Worm (Caenorhabditis elegans) whole organism, midembryonic: ENCODE data around the gene nspb-4.
"Not testable (repeated sequence)": the region's sequence is repeated elsewhere in the genome, so short reads cannot be mapped to it uniquely, and the experiment has no call there.

ENCODE experiments used
- T22C8.4 ChIP-seq: fragments of 200-800 bp; sonication (Bioruptor generic); IDR thresholded peaks from 2 replicates; pipeline ENCODE4 v1.3.6; 2022; ENCODE audit warnings: missing genetic modification characterization, missing compliant biosample characterization
- cog-1 ChIP-seq: sonication (generic microtip); optimal IDR thresholded peaks from 2 replicates; lab custom pipeline; 2016; ENCODE audit warnings: missing genetic modification characterization, missing compliant biosample characterization
- flt-1 ChIP-seq: fragments of 200-800 bp; sonication (Bioruptor generic); IDR thresholded peaks from 2 replicates; pipeline ENCODE4 v1.3.6; 2022; ENCODE audit warnings: missing genetic modification characterization, missing compliant biosample characterization
- klf-2 ChIP-seq: fragments of 200-800 bp; sonication (Bioruptor generic); conservative IDR thresholded peaks from 2 replicates; pipeline ENCODE4 v1.3.6; 2022; ENCODE audit warnings: missing genetic modification reagents, missing genetic modification characterization, missing compliant biosample characterization
- med-1 ChIP-seq: sonication (generic microtip); optimal IDR thresholded peaks from 2 replicates; lab custom pipeline; 2017; ENCODE audit warnings: missing genetic modification characterization, mild to moderate bottlenecking, missing compliant biosample characterization, antibody characterized with exemption, missing genetic modification reagents; ENCODE audit not compliant: insufficient read depth
- ref-1 ChIP-seq: fragments of 200-800 bp; sonication (Bioruptor generic); conservative IDR thresholded peaks from 2 replicates; pipeline ENCODE4 v1.3.6; 2022; ENCODE audit warnings: missing genetic modification reagents, missing genetic modification characterization, missing compliant biosample characterization
- tab-1 ChIP-seq: fragments of 200-800 bp; sonication (Bioruptor generic); IDR thresholded peaks from 2 replicates; pipeline ENCODE4 v1.3.6; 2022; ENCODE audit warnings: missing genetic modification characterization, missing compliant biosample characterization
- ztf-23 ChIP-seq: fragments of 200-800 bp; sonication (Bioruptor generic); IDR thresholded peaks from 2 replicates; pipeline ENCODE4 v1.3.6; 2022; ENCODE audit warnings: missing genetic modification reagents, missing genetic modification characterization, missing compliant biosample characterization
- ztf-29 ChIP-seq: fragments of 200-800 bp; sonication (Bioruptor generic); IDR thresholded peaks from 2 replicates; pipeline ENCODE4 v1.3.6; 2022; ENCODE audit warnings: missing genetic modification reagents, missing genetic modification characterization, missing compliant biosample characterization

The nspb-4 gene

DNA sequence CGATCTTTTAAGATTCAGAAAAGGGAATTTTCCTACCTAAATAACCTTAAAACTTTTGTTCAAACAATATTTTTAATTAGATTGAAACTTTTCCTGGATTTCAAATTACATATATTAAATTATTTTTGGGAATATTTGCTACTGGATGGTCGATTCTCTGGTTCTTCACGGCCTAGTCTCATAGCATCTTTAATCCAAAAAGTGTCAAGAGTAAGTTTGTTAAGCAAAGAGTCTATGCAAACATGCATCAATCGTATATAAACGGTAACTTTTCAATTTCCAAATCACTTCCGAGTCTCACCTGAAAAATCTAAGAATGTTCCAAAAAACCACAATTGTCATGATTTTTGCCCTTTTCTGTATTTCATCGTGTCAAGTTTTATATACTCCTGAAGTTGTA lies at the start of gene nspb-4:
nspb-4 (plus strand) TSS at position 301 of the 400 bp plus-strand sequence.
- not testable (repeated sequence) for TF ChIP-seq flt-1, ztf-23, tab-1 (GFP tag; lab: Robert Waterston, UW)

ce11 chrIV:6548609-6549008 lies 49.4 kb upstream of the nspb-4 start, which contains the start of gene fan-1:
Gene fan-1 (plus strand): TSS chrIV:6548686.
- TF ChIP-seq med-1 (GFP tag; lab: Kevin White, UChicago) (no peak), ref-1 (GFP tag; lab: Robert Waterston, UW) (no peak), flt-1 (GFP tag; lab: Robert Waterston, UW) (no peak), klf-2 (GFP tag; lab: Robert Waterston, UW) (no peak), ztf-23 (GFP tag; lab: Robert Waterston, UW) (0 out of 2 replicates have a peak, but pooled peaks have one; percentile 40), T22C8.4 (GFP tag; lab: Robert Waterston, UW) (no peak)

- TF ChIP-seq T22C8.4 (GFP tag; lab: Robert Waterston, UW), result no peak
- no peak for TF ChIP-seq flt-1 (GFP tag; lab: Robert Waterston, UW)
- no peak for TF ChIP-seq med-1 (GFP tag; lab: Kevin White, UChicago)
- no peak for TF ChIP-seq ref-1 (GFP tag; lab: Robert Waterston, UW)
- no peak for TF ChIP-seq tab-1 (GFP tag; lab: Robert Waterston, UW)
- TF ChIP-seq cog-1 (tag; lab: Kevin White, UChicago), result no peak
- no peak for TF ChIP-seq ztf-29 (GFP tag; lab: Robert Waterston, UW)
- no peak for TF ChIP-seq ztf-23 (GFP tag; lab: Robert Waterston, UW)
- no peak for TF ChIP-seq klf-2 (GFP tag; lab: Robert Waterston, UW)
Observed at ce11 chrIV:6552036-6552435, 46.0 kb upstream of the nspb-4 start.

DNA sequence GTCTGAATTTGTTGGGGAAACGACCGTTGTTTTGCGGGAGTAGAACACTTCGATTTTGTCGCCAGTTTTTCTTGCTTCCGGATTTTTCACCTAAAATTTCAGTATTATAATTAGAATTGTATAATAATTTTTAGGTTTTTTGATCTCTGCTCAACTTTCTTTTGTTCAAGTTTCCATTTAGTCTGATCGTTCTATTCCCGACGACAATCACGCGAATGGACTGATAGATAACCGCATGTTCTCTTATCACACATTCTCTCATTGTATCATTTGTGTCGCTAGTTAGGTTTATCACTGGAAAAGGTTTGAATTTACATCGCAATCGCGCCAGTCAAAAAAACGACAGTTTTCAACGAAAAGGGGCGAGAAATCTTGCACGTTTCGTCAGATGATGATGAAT lies 43.2 kb upstream of the nspb-4 start:
- TF ChIP-seq cog-1 (tag; lab: Kevin White, UChicago) (no peak), ref-1 (GFP tag; lab: Robert Waterston, UW) (no peak), flt-1 (GFP tag; lab: Robert Waterston, UW) (no peak), tab-1 (GFP tag; lab: Robert Waterston, UW) (no peak), med-1 (GFP tag; lab: Kevin White, UChicago) (no peak), ztf-29 (GFP tag; lab: Robert Waterston, UW) (no peak), ztf-23 (GFP tag; lab: Robert Waterston, UW) (no peak), T22C8.4 (GFP tag; lab: Robert Waterston, UW) (no peak), klf-2 (GFP tag; lab: Robert Waterston, UW) (no peak)

- TF ChIP-seq ztf-29 (GFP tag; lab: Robert Waterston, UW) (no peak), tab-1 (GFP tag; lab: Robert Waterston, UW) (no peak), flt-1 (GFP tag; lab: Robert Waterston, UW) (no peak), klf-2 (GFP tag; lab: Robert Waterston, UW) (no peak), ztf-23 (GFP tag; lab: Robert Waterston, UW) (no peak), cog-1 (tag; lab: Kevin White, UChicago) (no peak), T22C8.4 (GFP tag; lab: Robert Waterston, UW) (no peak), ref-1 (GFP tag; lab: Robert Waterston, UW) (no peak), med-1 (GFP tag; lab: Kevin White, UChicago) (no peak)
Observed at ce11 chrIV:6555388-6556330, 42.4 kb upstream of the nspb-4 start, which contains the start of gene paqr-1. Gene paqr-1 (minus strand): TSS chrIV:6555438.

- TF ChIP-seq klf-2 (GFP tag; lab: Robert Waterston, UW) (0 out of 2 replicates have a peak, but pooled peaks have one; percentile 59), ref-1 (GFP tag; lab: Robert Waterston, UW) (peak; percentile 71; the same call in 1 of the 2 replicates), T22C8.4 (GFP tag; lab: Robert Waterston, UW) (peak; percentile 46; the same call in 1 of the 2 replicates), flt-1 (GFP tag; lab: Robert Waterston, UW) (peak; percentile 92), ztf-23 (GFP tag; lab: Robert Waterston, UW) (peak; percentile 84), cog-1 (tag; lab: Kevin White, UChicago) (peak; percentile 56), tab-1 (GFP tag; lab: Robert Waterston, UW) (peak; percentile 85), med-1 (GFP tag; lab: Kevin White, UChicago) (peak; percentile 43), ztf-29 (GFP tag; lab: Robert Waterston, UW) (0 out of 2 replicates have a peak, but pooled peaks have one; percentile 46)
Observed at ce11 chrIV:6556624-6557368, 41.2 kb upstream of the nspb-4 start, which contains the start of gene try-3. Gene try-3 (plus strand): TSS chrIV:6557155.

ce11 chrIV:6560434-6560833 lies 37.6 kb upstream of the nspb-4 start, which contains the start of gene best-9:
Gene best-9 (plus strand): TSS chrIV:6560734.
- no peak for TF ChIP-seq cog-1 (tag; lab: Kevin White, UChicago)

ce11 chrIV:6562039-6562438 lies 36.0 kb upstream of the nspb-4 start:
- TF ChIP-seq ref-1 (GFP tag; lab: Robert Waterston, UW) (no peak), flt-1 (GFP tag; lab: Robert Waterston, UW) (no peak), med-1 (GFP tag; lab: Kevin White, UChicago) (no peak), cog-1 (tag; lab: Kevin White, UChicago) (no peak), T22C8.4 (GFP tag; lab: Robert Waterston, UW) (no peak), ztf-29 (GFP tag; lab: Robert Waterston, UW) (no peak), tab-1 (GFP tag; lab: Robert Waterston, UW) (no peak), klf-2 (GFP tag; lab: Robert Waterston, UW) (no peak), ztf-23 (GFP tag; lab: Robert Waterston, UW) (no peak)
